Worm (Caenorhabditis elegans) whole organism, young adult: Measurements from ENCODE around the gene gst-34.

Experiments
- Y53G8AR.9 ChIP-seq: fragments of 200-800 bp; sonication (Bioruptor generic); conservative IDR thresholded peaks from 2 replicates; pipeline ENCODE4 v1.3.6; 2022; ENCODE audit warnings: missing genetic modification reagents, missing genetic modification characterization, missing compliant biosample characterization
- him-1 ChIP-seq: sonication (generic microtip); optimal IDR thresholded peaks from 2 replicates; lab custom pipeline; 2016; ENCODE audit warnings: missing genotype, missing genetic modification reagents, missing genetic modification characterization, missing compliant biosample characterization
- pha-4 ChIP-seq: fragments of 150-350 bp; sonication (generic microtip); optimal IDR thresholded peaks from 2 replicates; lab custom pipeline; 2014; ENCODE audit warnings: missing biosample characterization, missing genetic modification reagents, missing genetic modification characterization
- ztf-18 ChIP-seq: sonication (generic microtip); optimal IDR thresholded peaks from 2 replicates; lab custom pipeline; 2016; ENCODE audit warnings: missing genotype, mild to moderate bottlenecking, missing genetic modification characterization, missing compliant biosample characterization
- ztf-3 ChIP-seq: fragments of 200-800 bp; sonication (Bioruptor generic); optimal IDR thresholded peaks from 2 replicates; lab custom pipeline; 2018; ENCODE audit warnings: mild to moderate bottlenecking, missing genetic modification characterization, missing compliant biosample characterization

DNA sequence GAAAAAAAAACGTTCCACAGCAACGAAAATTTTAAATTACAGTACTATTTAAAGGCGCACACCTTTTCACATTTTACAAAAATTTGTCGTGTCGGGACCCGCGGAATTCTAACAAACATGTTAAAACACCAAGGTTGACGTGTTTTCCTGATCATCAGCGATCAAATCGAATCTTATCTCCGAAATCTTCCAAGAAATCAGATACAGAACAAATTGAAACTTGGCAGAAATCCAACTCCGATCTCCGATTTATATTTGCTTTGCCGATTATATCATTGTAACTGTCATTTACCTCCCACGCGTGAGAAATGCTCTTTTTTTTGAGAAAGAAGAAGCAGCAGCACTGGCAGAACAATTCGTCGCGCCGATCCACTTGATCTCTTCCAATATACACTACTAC lies 30.7 kb upstream of the gst-34 start:
- TF ChIP-seq him-1 (tag; lab: Kevin White, UChicago) (no peak), pha-4 (tag; lab: Kevin White, UChicago) (no peak), ztf-3 (GFP tag; lab: Kevin White, UChicago) (no peak), ztf-18 (no peak), Y53G8AR.9 (no peak)
